Fruit fly (Drosophila melanogaster): ENCODE data around the gene gdrd.

Gene gdrd

dm6 chr3L:14652554-14652953 is 38.6 kb upstream of the gdrd start (continued):
- TF ChIP-seq Mad (GFP tag; optimal IDR thresholded peaks at IDR 0.05), result peak; percentile 50
- TF ChIP-seq pb (GFP tag; optimal IDR thresholded peaks at IDR 0.05), result no peak
- peak; percentile 27 for TF ChIP-seq jumu (GFP tag; optimal IDR thresholded peaks at IDR 0.05)
- peak; percentile 88 for TF ChIP-seq vvl (GFP tag; IDR thresholded peaks at IDR 0.05)
- no peak for TF ChIP-seq Lim3 (GFP tag; IDR thresholded peaks at IDR 0.05)
- peak; percentile 91 for TF ChIP-seq ci (GFP tag; IDR thresholded peaks at IDR 0.05)
- no peak for TF ChIP-seq gro (GFP tag; optimal IDR thresholded peaks at IDR 0.05)
- TF ChIP-seq CG11695 (GFP tag; IDR thresholded peaks at IDR 0.05), result peak; percentile 57; the same call in 2 of the 3 replicates
- no peak for TF ChIP-seq CG10321 (GFP tag; IDR thresholded peaks at IDR 0.05)
- TF ChIP-seq eve (GFP tag; optimal IDR thresholded peaks at IDR 0.05), result peak in 1 of 2 experiments; percentile 91
- peak; percentile 90 for TF ChIP-seq Ets65A (GFP tag)
- TF ChIP-seq E2f2 (GFP tag; IDR thresholded peaks at IDR 0.05), result peak; percentile 39; the same call in 1 of the 2 replicates
- TF ChIP-seq Med (GFP tag), result peak; percentile 92
- peak; percentile 60 for TF ChIP-seq lmd (GFP tag; IDR thresholded peaks at IDR 0.05)
- peak; percentile 50 for TF ChIP-seq trh (GFP tag; optimal IDR thresholded peaks at IDR 0.05)
- peak; percentile 12 for TF ChIP-seq Antp (GFP tag; optimal IDR thresholded peaks at IDR 0.05)
- TF ChIP-seq CG17186 (GFP tag; optimal IDR thresholded peaks at IDR 0.05), result peak; percentile 17
- TF ChIP-seq mirr (GFP tag; optimal IDR thresholded peaks at IDR 0.05), result no peak
- TF ChIP-seq Atf6 (GFP tag; IDR thresholded peaks at IDR 0.05), result peak; percentile 48; the same call in 1 of the 2 replicates
- TF ChIP-seq CG1832 (GFP tag; optimal IDR thresholded peaks at IDR 0.05), result no peak
- peak; percentile 51 for TF ChIP-seq esg (GFP tag; conservative IDR thresholded peaks at IDR 0.05)
- peak; percentile 5 for TF ChIP-seq CG9817 (tag; optimal IDR thresholded peaks at IDR 0.05)
- no peak for TF ChIP-seq fd3F (GFP tag; optimal IDR thresholded peaks at IDR 0.05)
- no peak for TF ChIP-seq TFAM (GFP tag; optimal IDR thresholded peaks at IDR 0.05)
- TF ChIP-seq dpn (GFP tag; optimal IDR thresholded peaks at IDR 0.05), result peak; percentile 69 to 74
- peak; percentile 81 for TF ChIP-seq grau (tag; optimal IDR thresholded peaks at IDR 0.05)
- TF ChIP-seq CG6689 (GFP tag; IDR thresholded peaks at IDR 0.05), result peak; percentile 82
- TF ChIP-seq da (GFP tag; optimal IDR thresholded peaks at IDR 0.05), result peak; percentile 54
- TF ChIP-seq CG18011 (GFP tag; optimal IDR thresholded peaks at IDR 0.05), result no peak
- TF ChIP-seq CG13123 (GFP tag; optimal IDR thresholded peaks at IDR 0.05), result peak; percentile 61
- no peak for TF ChIP-seq HLHmδ (GFP tag; optimal IDR thresholded peaks at IDR 0.05)
- TF ChIP-seq B-H1 (GFP tag; IDR thresholded peaks at IDR 0.05), result peak; percentile 66; the same call in 2 of the 3 replicates
- no peak for TF ChIP-seq Hey (tag; optimal IDR thresholded peaks at IDR 0.05)
- TF ChIP-seq pzg (GFP tag; optimal IDR thresholded peaks at IDR 0.05), result no peak
- TF ChIP-seq chn (GFP tag; optimal IDR thresholded peaks at IDR 0.05), result peak; percentile 66
- TF ChIP-seq Oaz (GFP tag; IDR thresholded peaks at IDR 0.05), result no peak
- TF ChIP-seq ssp (GFP tag; IDR thresholded peaks at IDR 0.05), result peak; percentile 62
- peak; percentile 39 for TF ChIP-seq CG3281 (GFP tag; optimal IDR thresholded peaks at IDR 0.05)
- peak; percentile 70 for TF ChIP-seq Lhr (GFP tag; optimal IDR thresholded peaks at IDR 0.05)
- peak; percentile 41 for TF ChIP-seq CG10462 (GFP tag; optimal IDR thresholded peaks at IDR 0.05)
- TF ChIP-seq peb (GFP tag; IDR thresholded peaks at IDR 0.05), result peak; percentile 68; the same call in 1 of the 2 replicates
- no peak for TF ChIP-seq dan (GFP tag; IDR thresholded peaks at IDR 0.05)
- no peak for TF ChIP-seq D (optimal IDR thresholded peaks at IDR 0.05)
- peak; percentile 88 for TF ChIP-seq D (GFP tag; optimal IDR thresholded peaks at IDR 0.05)
- peak; percentile 21; the same call in 1 of the 2 replicates for TF ChIP-seq CG3847 (GFP tag; IDR thresholded peaks at IDR 0.05)
- peak; percentile 48 for TF ChIP-seq Jarid2 (GFP tag; optimal IDR thresholded peaks at IDR 0.05)
- TF ChIP-seq phol (tag; optimal IDR thresholded peaks at IDR 0.05), result peak; percentile 87
- peak; percentile 61 for TF ChIP-seq tup (GFP tag; optimal IDR thresholded peaks at IDR 0.05)
- peak; percentile 54 for TF ChIP-seq nau (GFP tag; optimal IDR thresholded peaks at IDR 0.05)
- TF ChIP-seq CG12236 (GFP tag; optimal IDR thresholded peaks at IDR 0.05), result peak; percentile 74
- TF ChIP-seq CG34224 (GFP tag; IDR thresholded peaks at IDR 0.05; ENCODE audit: partially characterized antibody), result no peak
- TF ChIP-seq sna (GFP tag; IDR thresholded peaks at IDR 0.05; ENCODE audit: partially characterized antibody), result no peak
